Worm (Caenorhabditis elegans) whole organism, mixed stage, embryonic: ENCODE data around the gene mel-32.

Experiments
- M03D4.4 ChIP-seq: sonication (generic microtip); optimal IDR thresholded peaks from 2 replicates; lab custom pipeline; 2017; ENCODE audit warnings: mild to moderate bottlenecking, missing genetic modification characterization, missing compliant biosample characterization
- bed-3 ChIP-seq: fragments of 200-800 bp; sonication (Bioruptor generic); optimal IDR thresholded peaks from 3 replicates; lab custom pipeline; 2018; ENCODE audit warnings: mild to moderate bottlenecking, missing genetic modification characterization, moderate library complexity, missing compliant biosample characterization
- blmp-1 ChIP-seq: fragments of 150-350 bp; optimal IDR thresholded peaks from 2 replicates; lab custom pipeline; 2014; ENCODE audit warnings: missing biosample characterization, missing genetic modification characterization
- ceh-39 ChIP-seq: fragments of 150-350 bp; optimal IDR thresholded peaks from 2 replicates; lab custom pipeline; 2014; ENCODE audit warnings: missing biosample characterization, missing genetic modification characterization
- ceh-43 ChIP-seq: fragments of 200-800 bp; sonication (Bioruptor generic); optimal IDR thresholded peaks from 2 replicates; lab custom pipeline; 2018; ENCODE audit warnings: mild to moderate bottlenecking, missing genetic modification characterization, moderate library complexity, missing compliant biosample characterization
- ceh-83 ChIP-seq: fragments of 200-800 bp; sonication (Bioruptor generic); optimal IDR thresholded peaks from 2 replicates; lab custom pipeline; 2018; ENCODE audit warnings: mild to moderate bottlenecking, missing genetic modification characterization, missing compliant biosample characterization
- ces-1 ChIP-seq: fragments of 150-350 bp; optimal IDR thresholded peaks from 2 replicates; lab custom pipeline; 2014; ENCODE audit warnings: missing biosample characterization, missing genetic modification reagents, missing genetic modification characterization
- cnd-1 ChIP-seq: fragments of 200-800 bp; sonication (Bioruptor generic); optimal IDR thresholded peaks from 2 replicates; lab custom pipeline; 2018; ENCODE audit warnings: mild to moderate bottlenecking, missing genetic modification characterization, missing compliant biosample characterization
- drap-1 ChIP-seq: fragments of 200-800 bp; sonication (Bioruptor generic); optimal IDR thresholded peaks from 3 replicates; lab custom pipeline; 2018; ENCODE audit warnings: mild to moderate bottlenecking, missing genetic modification characterization, missing compliant biosample characterization
- elt-1 ChIP-seq: sonication (generic microtip); optimal IDR thresholded peaks from 2 replicates; lab custom pipeline; 2017; ENCODE audit warnings: missing genetic modification characterization, mild to moderate bottlenecking, missing compliant biosample characterization, antibody characterized with exemption, moderate library complexity, borderline replicate concordance; ENCODE audit not compliant: insufficient read depth
- flh-1 ChIP-seq: fragments of 200-800 bp; sonication (Bioruptor generic); optimal IDR thresholded peaks from 2 replicates; lab custom pipeline; 2018; ENCODE audit warnings: mild to moderate bottlenecking, missing genetic modification characterization, moderate library complexity, missing compliant biosample characterization
- ham-2 ChIP-seq: fragments of 200-800 bp; sonication (Bioruptor generic); optimal IDR thresholded peaks from 2 replicates; lab custom pipeline; 2018; ENCODE audit warnings: mild to moderate bottlenecking, missing genetic modification characterization, missing compliant biosample characterization
- hlh-1 ChIP-seq: fragments of 150-350 bp; optimal IDR thresholded peaks from 2 replicates; lab custom pipeline; 2014; ENCODE audit warnings: missing biosample characterization, missing genetic modification reagents, missing genetic modification characterization
- lin-13 ChIP-seq: fragments of 150-350 bp; optimal IDR thresholded peaks from 2 replicates; lab custom pipeline; 2014; ENCODE audit warnings: missing biosample characterization, missing genetic modification characterization
- lsy-2 ChIP-seq: fragments of 150-350 bp; optimal IDR thresholded peaks from 2 replicates; lab custom pipeline; 2014; ENCODE audit warnings: missing biosample characterization, missing genetic modification characterization
- mab-5 ChIP-seq: fragments of 150-350 bp; optimal IDR thresholded peaks from 2 replicates; lab custom pipeline; 2014; ENCODE audit warnings: missing biosample characterization, missing genetic modification characterization
- mep-1 ChIP-seq: fragments of 150-350 bp; optimal IDR thresholded peaks from 2 replicates; lab custom pipeline; 2017; ENCODE audit warnings: missing biosample characterization, missing genetic modification reagents, missing genetic modification characterization, inconsistent platforms
- mls-2 ChIP-seq: sonication (generic microtip); optimal IDR thresholded peaks from 2 replicates; lab custom pipeline; 2016; ENCODE audit warnings: mild to moderate bottlenecking, missing genetic modification characterization, moderate library complexity, missing compliant biosample characterization
- nhr-12 ChIP-seq: fragments of 150-350 bp; optimal IDR thresholded peaks from 2 replicates; lab custom pipeline; 2014; ENCODE audit warnings: missing biosample characterization, missing genetic modification characterization
- nhr-2 ChIP-seq: fragments of 150-350 bp; optimal IDR thresholded peaks from 2 replicates; lab custom pipeline; 2014; ENCODE audit warnings: missing biosample characterization, missing genetic modification characterization
- nhr-237 ChIP-seq: fragments of 150-350 bp; optimal IDR thresholded peaks from 2 replicates; lab custom pipeline; 2014; ENCODE audit warnings: missing biosample characterization, missing genetic modification characterization
- nhr-28 ChIP-seq: fragments of 150-350 bp; optimal IDR thresholded peaks from 2 replicates; lab custom pipeline; 2014; ENCODE audit warnings: missing biosample characterization, missing genetic modification characterization
- nhr-76 ChIP-seq: sonication (generic microtip); optimal IDR thresholded peaks from 2 replicates; lab custom pipeline; 2017; ENCODE audit warnings: missing biosample characterization, missing genetic modification characterization
- pha-4 ChIP-seq: fragments of 150-350 bp; optimal IDR thresholded peaks from 2 replicates; lab custom pipeline; 2018; ENCODE audit warnings: missing biosample characterization, missing genetic modification reagents, missing genetic modification characterization
- snpc-4 ChIP-seq: fragments of 150-350 bp; optimal IDR thresholded peaks from 2 replicates; lab custom pipeline; 2014; ENCODE audit warnings: missing biosample characterization, missing genetic modification characterization
- sptf-1 ChIP-seq: sonication (generic microtip); optimal IDR thresholded peaks from 2 replicates; lab custom pipeline; 2017; ENCODE audit warnings: mild to moderate bottlenecking, missing genetic modification characterization, moderate library complexity, missing compliant biosample characterization
- tbx-8 ChIP-seq: fragments of 200-800 bp; sonication (Bioruptor generic); optimal IDR thresholded peaks from 2 replicates; lab custom pipeline; 2018; ENCODE audit warnings: mild to moderate bottlenecking, missing genetic modification characterization, moderate library complexity, missing compliant biosample characterization
- unc-120 ChIP-seq: sonication (generic microtip); optimal IDR thresholded peaks from 2 replicates; lab custom pipeline; 2017; ENCODE audit warnings: missing genetic modification characterization, missing compliant biosample characterization; ENCODE audit not compliant: poor library complexity, severe bottlenecking
- unc-39 ChIP-seq: fragments of 150-350 bp; optimal IDR thresholded peaks from 2 replicates; lab custom pipeline; 2014; ENCODE audit warnings: missing biosample characterization, missing genetic modification characterization
- unc-62 ChIP-seq: fragments of 150-350 bp; optimal IDR thresholded peaks from 2 replicates; lab custom pipeline; 2014; ENCODE audit warnings: missing biosample characterization, missing genetic modification reagents, missing genetic modification characterization
- zip-8 ChIP-seq: fragments of 150-350 bp; optimal IDR thresholded peaks from 2 replicates; lab custom pipeline; 2014; ENCODE audit warnings: missing biosample characterization, missing genetic modification characterization
- ztf-11 ChIP-seq: fragments of 150-350 bp; optimal IDR thresholded peaks from 2 replicates; lab custom pipeline; 2014; ENCODE audit warnings: missing biosample characterization, missing genetic modification characterization

The mel-32 gene

ce11 chrIII:6464113-6464571 lies 21.3 kb upstream of the mel-32 start:
- TF ChIP-seq drap-1 (peak; percentile 22), lin-13 (no peak), M03D4.4 (tag; lab: Kevin White, UChicago) (peak; percentile 64), unc-39 (tag; lab: Kevin White, UChicago) (no peak), nhr-237 (peak; percentile 48), lsy-2 (no peak), mls-2 (tag; lab: Kevin White, UChicago) (no peak), ces-1 (GFP tag; lab: Kevin White, UChicago) (no peak), bed-3 (GFP tag; lab: Kevin White, UChicago) (no peak), pha-4 (tag; lab: Kevin White, UChicago) (peak; percentile 39), nhr-76 (tag; lab: Kevin White, UChicago) (no peak), ceh-43 (GFP tag; lab: Kevin White, UChicago) (no peak), zip-8 (tag; lab: Kevin White, UChicago) (no peak), tbx-8 (GFP tag; lab: Kevin White, UChicago) (no peak), sptf-1 (tag; lab: Kevin White, UChicago) (peak; percentile 66), ztf-11 (tag; lab: Kevin White, UChicago) (no peak), mab-5 (tag; lab: Kevin White, UChicago) (no peak), ham-2 (GFP tag; lab: Kevin White, UChicago) (peak; percentile 27), hlh-1 (peak; percentile 46), nhr-2 (tag; lab: Kevin White, UChicago) (no peak), unc-120 (tag; lab: Kevin White, UChicago) (peak; percentile 72), elt-1 (no peak)

ce11 chrIII:6463679-6464078 lies 20.9 kb upstream of the mel-32 start, which contains the start of gene dlc-1:
Gene dlc-1, minus strand, starts transcription at chrIII:6463779.
- no peak for TF ChIP-seq ceh-39 (tag; lab: Kevin White, UChicago)
- TF ChIP-seq ces-1 (GFP tag; lab: Kevin White, UChicago) = no peak
- TF ChIP-seq lin-13 = no peak

ce11 chrIII:6462610-6463009 lies 19.8 kb upstream of the mel-32 start, which contains the start of gene T26A5.8:
Gene T26A5.8, minus strand, starts transcription at chrIII:6462856.
- TF ChIP-seq ceh-43 (GFP tag; lab: Kevin White, UChicago) (no peak), blmp-1 (no peak), mls-2 (tag; lab: Kevin White, UChicago) (no peak), unc-120 (tag; lab: Kevin White, UChicago) (no peak), mab-5 (tag; lab: Kevin White, UChicago) (no peak), lsy-2 (no peak), bed-3 (GFP tag; lab: Kevin White, UChicago) (no peak), ham-2 (GFP tag; lab: Kevin White, UChicago) (no peak), cnd-1 (tag; lab: Kevin White, UChicago) (no peak), mep-1 (no peak), nhr-237 (no peak), tbx-8 (GFP tag; lab: Kevin White, UChicago) (no peak)

ce11 chrIII:6459820-6460219 lies 17.0 kb upstream of the mel-32 start, which contains the start of gene algn-1:
Gene algn-1, plus strand, starts transcription at chrIII:6460120.
- no peak for TF ChIP-seq nhr-12 (tag; lab: Kevin White, UChicago)
- TF ChIP-seq nhr-76 (tag; lab: Kevin White, UChicago) = no peak
- no peak for TF ChIP-seq nhr-28 (tag; lab: Kevin White, UChicago)
- no peak for TF ChIP-seq mls-2 (tag; lab: Kevin White, UChicago)
- no peak for TF ChIP-seq unc-62
- no peak for TF ChIP-seq drap-1

- TF ChIP-seq flh-1 (GFP tag; lab: Kevin White, UChicago) (no peak), ces-1 (GFP tag; lab: Kevin White, UChicago) (no peak), ham-2 (GFP tag; lab: Kevin White, UChicago) (no peak), ceh-83 (GFP tag; lab: Kevin White, UChicago) (no peak), snpc-4 (no peak), zip-8 (tag; lab: Kevin White, UChicago) (no peak), mep-1 (no peak), ztf-11 (tag; lab: Kevin White, UChicago) (no peak), hlh-1 (no peak), sptf-1 (tag; lab: Kevin White, UChicago) (no peak), lsy-2 (no peak), unc-120 (tag; lab: Kevin White, UChicago) (no peak), unc-39 (tag; lab: Kevin White, UChicago) (no peak), mls-2 (tag; lab: Kevin White, UChicago) (no peak), drap-1 (no peak), elt-1 (no peak)
- TF ChIP-seq, all 35 proteins: peak for 0
These were observed 11.4 kb upstream of the mel-32 start, which contains the start of gene jhdm-1 for ce11 chrIII:6454183-6454582. Gene jhdm-1, plus strand, starts transcription at chrIII:6454483.
